Worm (Caenorhabditis elegans) whole organism, L4 larva: ENCODE results near the gene F57C7.4.

Source experiments
- F10B5.3 ChIP-seq: sonication (generic microtip); optimal IDR thresholded peaks from 2 replicates; lab custom pipeline; 2016; ENCODE audit warnings: mild to moderate bottlenecking, missing genetic modification characterization, missing compliant biosample characterization
- F44E2.7 ChIP-seq: fragments of 200-800 bp; sonication (Bioruptor generic); IDR thresholded peaks from 2 replicates; pipeline ENCODE4 v2.1.2; 2022; ENCODE audit warnings: missing genetic modification characterization, missing compliant biosample characterization
- T20F7.1 ChIP-seq: fragments of 200-800 bp; sonication (Bioruptor generic); optimal IDR thresholded peaks from 2 replicates; lab custom pipeline; 2018; ENCODE audit warnings: mild to moderate bottlenecking, missing genetic modification characterization, missing compliant biosample characterization
- aha-1 ChIP-seq: fragments of 150-350 bp; peaks from one replicate; lab custom pipeline; 2014; ENCODE audit warnings: missing biosample characterization, missing genetic modification characterization
- aly-2 ChIP-seq: sonication (generic microtip); optimal IDR thresholded peaks from 2 replicates; lab custom pipeline; 2018; ENCODE audit warnings: missing biosample characterization, missing genetic modification characterization
- ceh-20 ChIP-seq: fragments of 200-800 bp; sonication (Bioruptor generic); IDR thresholded peaks from 2 replicates; pipeline ENCODE4 v1.3.6; 2022; ENCODE audit warnings: missing genetic modification reagents, missing genetic modification characterization, missing compliant biosample characterization
- ceh-28 ChIP-seq: fragments of 150-350 bp; optimal IDR thresholded peaks from 2 replicates; lab custom pipeline; 2014; ENCODE audit warnings: missing biosample characterization, missing genetic modification reagents, missing genetic modification characterization
- ceh-44 ChIP-seq: fragments of 200-800 bp; sonication (Bioruptor generic); IDR thresholded peaks from 2 replicates; pipeline ENCODE4 v1.3.6; 2022; ENCODE audit warnings: missing genetic modification reagents, missing genetic modification characterization, missing compliant biosample characterization
- ceh-62 ChIP-seq: sonication (generic microtip); optimal IDR thresholded peaks from 2 replicates; lab custom pipeline; 2017; ENCODE audit warnings: missing biosample characterization, missing genetic modification characterization
- ceh-82 ChIP-seq: sonication (generic microtip); optimal IDR thresholded peaks from 2 replicates; lab custom pipeline; 2017; ENCODE audit warnings: missing biosample characterization, missing genetic modification characterization
- ces-1 ChIP-seq: fragments of 150-350 bp; sonication (generic microtip); optimal IDR thresholded peaks from 4 replicates; lab custom pipeline; 2014; ENCODE audit warnings: missing biosample characterization, missing genetic modification reagents, missing genetic modification characterization
- daf-16 ChIP-seq, 3 experiments: sonication (generic microtip); optimal IDR thresholded peaks; 2 replicates each; lab custom pipeline; 2016 to 2017; ENCODE audit warnings: missing genetic modification characterization in 3 of 3, missing genetic modification reagents in 3 of 3, mild to moderate bottlenecking in 2 of 3, missing compliant biosample characterization in 2 of 3, missing biosample characterization in 1 of 3, moderate library complexity in 1 of 3
- dmd-6 ChIP-seq: fragments of 200-800 bp; sonication (Bioruptor generic); IDR thresholded peaks from 2 replicates; pipeline ENCODE4 v1.3.6; 2022; ENCODE audit warnings: missing genetic modification reagents, missing genetic modification characterization, missing compliant biosample characterization
- dmd-8 ChIP-seq: fragments of 200-800 bp; sonication (Bioruptor generic); IDR thresholded peaks from 2 replicates; pipeline ENCODE4 v1.3.6; 2022; ENCODE audit warnings: missing genetic modification characterization, missing compliant biosample characterization
- dpl-1 ChIP-seq: fragments of 150-350 bp; optimal IDR thresholded peaks from 2 replicates; lab custom pipeline; 2014; ENCODE audit warnings: missing biosample characterization, missing genetic modification reagents, missing genetic modification characterization
- egl-27 ChIP-seq: sonication (generic microtip); optimal IDR thresholded peaks from 3 replicates; lab custom pipeline; 2017; ENCODE audit warnings: missing biosample characterization, missing genetic modification reagents, missing genetic modification characterization
- egl-43 ChIP-seq: fragments of 200-800 bp; sonication (Bioruptor generic); IDR thresholded peaks from 2 replicates; pipeline ENCODE4 v1.3.6; 2022; ENCODE audit warnings: missing genetic modification reagents, missing genetic modification characterization, missing compliant biosample characterization
- fkh-10 ChIP-seq: fragments of 150-350 bp; optimal IDR thresholded peaks from 2 replicates; lab custom pipeline; 2014; ENCODE audit warnings: missing biosample characterization, missing genetic modification reagents, missing genetic modification characterization
- gei-8 ChIP-seq: fragments of 200-800 bp; sonication (Bioruptor generic); optimal IDR thresholded peaks from 2 replicates; lab custom pipeline; 2018; ENCODE audit warnings: mild to moderate bottlenecking, missing genetic modification characterization, missing compliant biosample characterization
- hif-1 ChIP-seq, 2 experiments: sonication (generic microtip); optimal IDR thresholded peaks; 2 replicates each; lab custom pipeline; 2016 to 2017; ENCODE audit warnings: missing compliant biosample characterization in 2 of 2, missing genetic modification characterization in 2 of 2, missing genetic modification reagents in 2 of 2, missing genotype in 2 of 2, mild to moderate bottlenecking in 1 of 2
- hlh-30 ChIP-seq: sonication (generic microtip); optimal IDR thresholded peaks from 2 replicates; lab custom pipeline; 2017; ENCODE audit warnings: antibody characterized with exemption, mild to moderate bottlenecking, missing genetic modification characterization, missing compliant biosample characterization; ENCODE audit not compliant: insufficient read depth
- hmg-1.1 ChIP-seq: fragments of 200-800 bp; sonication (Bioruptor generic); IDR thresholded peaks from 2 replicates; pipeline ENCODE4 v1.3.6; 2022; ENCODE audit warnings: missing genetic modification reagents, missing genetic modification characterization, missing compliant biosample characterization
- jun-1 ChIP-seq: fragments of 150-350 bp; optimal IDR thresholded peaks from 2 replicates; lab custom pipeline; 2014; ENCODE audit warnings: missing biosample characterization, missing genetic modification reagents, missing genetic modification characterization
- lin-29 ChIP-seq: fragments of 200-800 bp; sonication (Bioruptor generic); IDR thresholded peaks from 2 replicates; pipeline ENCODE4 v1.3.6; 2022; ENCODE audit warnings: missing genetic modification reagents, missing genetic modification characterization, missing compliant biosample characterization
- lin-38 ChIP-seq: fragments of 200-800 bp; sonication (Bioruptor generic); IDR thresholded peaks from 2 replicates; pipeline ENCODE4 v1.3.6; 2022; ENCODE audit warnings: missing genetic modification reagents, missing genetic modification characterization, missing compliant biosample characterization
- mep-1 ChIP-seq: fragments of 150-350 bp; sonication (generic microtip); optimal IDR thresholded peaks from 3 replicates; lab custom pipeline; 2014; ENCODE audit warnings: missing biosample characterization, missing genetic modification characterization
- nhr-10 ChIP-seq: fragments of 150-350 bp; optimal IDR thresholded peaks from 2 replicates; lab custom pipeline; 2014; ENCODE audit warnings: missing biosample characterization, missing genetic modification characterization
- nhr-28 ChIP-seq: fragments of 150-350 bp; optimal IDR thresholded peaks from 2 replicates; lab custom pipeline; 2014; ENCODE audit warnings: missing biosample characterization, missing genetic modification characterization
- nhr-41 ChIP-seq: fragments of 200-800 bp; sonication (Bioruptor generic); IDR thresholded peaks from 2 replicates; pipeline ENCODE4 v1.3.6; 2022; ENCODE audit warnings: missing genetic modification reagents, missing genetic modification characterization, missing compliant biosample characterization
- nhr-6 ChIP-seq: fragments of 150-350 bp; optimal IDR thresholded peaks from 2 replicates; lab custom pipeline; 2014; ENCODE audit warnings: missing biosample characterization, missing genetic modification characterization
- pqm-1 ChIP-seq: sonication (generic microtip); optimal IDR thresholded peaks from 2 replicates; lab custom pipeline; 2017; ENCODE audit warnings: missing biosample characterization, missing genetic modification characterization
- rbr-2 ChIP-seq: sonication (generic microtip); optimal IDR thresholded peaks from 2 replicates; lab custom pipeline; 2016; ENCODE audit warnings: missing genotype, missing genetic modification characterization, missing compliant biosample characterization
- sdz-12 ChIP-seq: fragments of 200-800 bp; sonication (Bioruptor generic); optimal IDR thresholded peaks from 2 replicates; lab custom pipeline; 2018; ENCODE audit warnings: mild to moderate bottlenecking, missing genetic modification characterization, missing compliant biosample characterization
- tra-1 ChIP-seq: fragments of 200-800 bp; sonication (Bioruptor generic); IDR thresholded peaks from 2 replicates; pipeline ENCODE4 v1.3.6; 2022; ENCODE audit warnings: missing genetic modification reagents, missing genetic modification characterization, missing compliant biosample characterization
- unc-130 ChIP-seq: sonication (generic microtip); optimal IDR thresholded peaks from 2 replicates; lab custom pipeline; 2016; ENCODE audit warnings: missing genetic modification reagents, missing genetic modification characterization, missing compliant biosample characterization
- unc-62 ChIP-seq, 3 experiments: fragments of 150-350 bp in 1 of 3; sonication (generic microtip); optimal IDR thresholded peaks in 2 of 3; peaks in 1 of 3; 1 replicate in 1 of 3; 2 replicates in 2 of 3; lab custom pipeline; 2014 to 2017; ENCODE audit warnings: missing biosample characterization in 3 of 3, missing genetic modification characterization in 3 of 3, missing genetic modification reagents in 3 of 3, missing genotype in 1 of 3
- vab-7 ChIP-seq: fragments of 200-800 bp; sonication (Bioruptor generic); IDR thresholded peaks from 2 replicates; pipeline ENCODE4 v1.3.6; 2022; ENCODE audit warnings: missing genetic modification reagents, missing genetic modification characterization, missing compliant biosample characterization
- zip-2 ChIP-seq: fragments of 150-350 bp; optimal IDR thresholded peaks from 2 replicates; lab custom pipeline; 2014; ENCODE audit warnings: missing biosample characterization, missing genetic modification characterization
- ztf-7 ChIP-seq: fragments of 150-350 bp; optimal IDR thresholded peaks from 2 replicates; lab custom pipeline; 2014; ENCODE audit warnings: missing biosample characterization, missing genetic modification characterization

Gene F57C7.4

ce11 chrX:10568385-10569149 lies 20.8 kb downstream of the F57C7.4 start (continued):
- TF ChIP-seq ceh-62 (no peak), sdz-12 (no peak), zip-2 (peak; percentile 26), T20F7.1 (GFP tag; lab: Kevin White, UChicago) (peak; percentile 78), egl-43 (GFP tag; lab: Robert Waterston, UW) (peak; percentile 92), ceh-44 (GFP tag; lab: Robert Waterston, UW) (no peak), nhr-41 (GFP tag; lab: Robert Waterston, UW) (0 out of 2 replicates have a peak, but pooled peaks have one; percentile 25)

- TF ChIP-seq lin-29 (GFP tag; lab: Robert Waterston, UW) (no peak), jun-1 (tag; lab: Kevin White, UChicago) (no peak), ceh-82 (tag; lab: Kevin White, UChicago) (no peak), tra-1 (GFP tag; lab: Robert Waterston, UW) (no peak), F44E2.7 (GFP tag; lab: Robert Waterston, UW) (no peak), hif-1 (tag; optimal IDR thresholded peaks at IDR 0.05; lab: Kevin White, UChicago) (no peak), dmd-8 (GFP tag; lab: Robert Waterston, UW) (no peak), pqm-1 (no peak), hmg-1.1 (GFP tag; lab: Robert Waterston, UW) (peak; percentile 56), ceh-20 (GFP tag; lab: Robert Waterston, UW) (no peak), lin-38 (no peak), F10B5.3 (tag; lab: Kevin White, UChicago) (no peak), nhr-10 (tag; lab: Kevin White, UChicago) (no peak), ceh-62 (no peak), unc-130 (GFP tag; lab: Kevin White, UChicago) (no peak), gei-8 (GFP tag; lab: Kevin White, UChicago) (no peak), aha-1 (tag; lab: Kevin White, UChicago) (peak; percentile 75), hlh-30 (tag; lab: Kevin White, UChicago) (peak; percentile 5), fkh-10 (GFP tag; lab: Kevin White, UChicago) (no peak), rbr-2 (tag; lab: Kevin White, UChicago) (no peak), nhr-6 (tag; lab: Kevin White, UChicago) (no peak), dpl-1 (GFP tag; lab: Kevin White, UChicago) (peak; percentile 66), dmd-6 (no peak), unc-62 (GFP tag; optimal IDR thresholded peaks at IDR 0.05 in 1 of 2; lab: Kevin White, UChicago) (peak in 1 of 2 experiments; percentile 11), unc-62 (tag; optimal IDR thresholded peaks at IDR 0.05; lab: Kevin White, UChicago) (no peak), ces-1 (GFP tag; lab: Kevin White, UChicago) (peak; percentile 17), daf-16 (GFP tag; optimal IDR thresholded peaks at IDR 0.05; lab: Kevin White, UChicago) (no peak), daf-16 (tag; optimal IDR thresholded peaks at IDR 0.05; lab: Kevin White, UChicago) (peak; percentile 36), egl-27 (tag; lab: Kevin White, UChicago) (no peak), mep-1 (tag; lab: Kevin White, UChicago) (peak; percentile 60), ztf-7 (tag; lab: Kevin White, UChicago) (no peak), nhr-28 (tag; lab: Kevin White, UChicago) (no peak), aly-2 (tag; lab: Kevin White, UChicago) (no peak), ceh-28 (no peak), vab-7 (GFP tag; lab: Robert Waterston, UW) (no peak)
Measured at ce11 chrX:10566775-10567174, 22.6 kb downstream of the F57C7.4 start.
